Worm (Caenorhabditis elegans) whole organism, L4 larva: Measurements from ENCODE around the gene mut-7.

ENCODE experiments used
- R02D3.7 ChIP-seq: fragments of 150-350 bp; sonication (generic microtip); optimal IDR thresholded peaks from 3 replicates; lab custom pipeline; 2014; ENCODE audit warnings: missing biosample characterization, missing genetic modification characterization
- aly-2 ChIP-seq: sonication (generic microtip); optimal IDR thresholded peaks from 2 replicates; lab custom pipeline; 2018; ENCODE audit warnings: missing biosample characterization, missing genetic modification characterization
- ceh-20 ChIP-seq: fragments of 200-800 bp; sonication (Bioruptor generic); IDR thresholded peaks from 2 replicates; pipeline ENCODE4 v1.3.6; 2022; ENCODE audit warnings: missing genetic modification reagents, missing genetic modification characterization, missing compliant biosample characterization
- dpl-1 ChIP-seq: fragments of 150-350 bp; optimal IDR thresholded peaks from 2 replicates; lab custom pipeline; 2014; ENCODE audit warnings: missing biosample characterization, missing genetic modification reagents, missing genetic modification characterization
- hif-1 ChIP-seq, 2 experiments: sonication (generic microtip); optimal IDR thresholded peaks; 2 replicates each; lab custom pipeline; 2016 to 2017; ENCODE audit warnings: missing compliant biosample characterization in 2 of 2, missing genetic modification characterization in 2 of 2, missing genetic modification reagents in 2 of 2, missing genotype in 2 of 2, mild to moderate bottlenecking in 1 of 2
- jun-1 ChIP-seq: fragments of 150-350 bp; optimal IDR thresholded peaks from 2 replicates; lab custom pipeline; 2014; ENCODE audit warnings: missing biosample characterization, missing genetic modification reagents, missing genetic modification characterization
- nhr-48 ChIP-seq: sonication (generic microtip); optimal IDR thresholded peaks from 2 replicates; lab custom pipeline; 2016; ENCODE audit warnings: mild to moderate bottlenecking, missing genetic modification characterization, missing compliant biosample characterization
- nhr-6 ChIP-seq: fragments of 150-350 bp; optimal IDR thresholded peaks from 2 replicates; lab custom pipeline; 2014; ENCODE audit warnings: missing biosample characterization, missing genetic modification characterization
- nhr-77 ChIP-seq: fragments of 150-350 bp; optimal IDR thresholded peaks from 2 replicates; lab custom pipeline; 2014; ENCODE audit warnings: missing biosample characterization, missing genetic modification characterization
- spr-3 ChIP-seq: fragments of 200-800 bp; sonication (Bioruptor generic); optimal IDR thresholded peaks from 2 replicates; lab custom pipeline; 2018; ENCODE audit warnings: mild to moderate bottlenecking, missing genetic modification characterization, missing compliant biosample characterization
- unc-39 ChIP-seq: sonication (generic microtip); optimal IDR thresholded peaks from 2 replicates; lab custom pipeline; 2017; ENCODE audit warnings: missing biosample characterization, missing genetic modification characterization
- ztf-7 ChIP-seq: fragments of 150-350 bp; optimal IDR thresholded peaks from 2 replicates; lab custom pipeline; 2014; ENCODE audit warnings: missing biosample characterization, missing genetic modification characterization

DNA sequence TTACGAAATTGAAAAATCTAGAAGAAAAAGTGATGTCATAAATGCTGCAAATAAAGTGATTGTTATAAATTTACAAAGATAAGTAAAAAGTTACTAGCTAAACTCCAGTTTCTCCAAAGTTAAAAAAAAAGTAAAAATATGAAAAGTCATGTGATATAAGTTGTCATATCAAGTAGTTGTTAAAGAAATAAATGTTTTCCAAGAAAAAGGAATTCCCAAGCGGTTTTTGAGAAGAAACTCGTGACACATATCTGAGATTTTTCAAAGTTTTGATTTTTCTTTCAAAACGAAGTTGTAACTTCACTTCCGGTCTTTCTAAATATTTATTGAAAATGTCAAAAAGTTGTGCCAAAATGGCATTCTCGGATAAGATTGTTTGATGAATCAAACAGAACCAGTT is 41.1 kb downstream of the mut-7 start:
- TF ChIP-seq spr-3 (GFP tag; lab: Kevin White, UChicago): no peak
- TF ChIP-seq ztf-7 (tag; lab: Kevin White, UChicago): no peak
- TF ChIP-seq dpl-1 (GFP tag; lab: Kevin White, UChicago): no peak
- no peak for TF ChIP-seq R02D3.7
- no peak for TF ChIP-seq hif-1 (tag; optimal IDR thresholded peaks at IDR 0.05; lab: Kevin White, UChicago)
- TF ChIP-seq nhr-6 (tag; lab: Kevin White, UChicago): no peak
- TF ChIP-seq nhr-48: no peak
- TF ChIP-seq nhr-77 (tag; lab: Kevin White, UChicago): no peak
- no peak for TF ChIP-seq aly-2 (tag; lab: Kevin White, UChicago)
- no peak for TF ChIP-seq unc-39
- no peak for TF ChIP-seq ceh-20 (GFP tag; lab: Robert Waterston, UW)
- TF ChIP-seq jun-1 (tag; lab: Kevin White, UChicago): no peak
